Worm (Caenorhabditis elegans) whole organism, late embryonic: ENCODE results near the gene ttr-59.
A peak's percentile ranks its signal among the peaks of the same experiment; 100 is the strongest.

Experiments
- C38D4.7 ChIP-seq: fragments of 200-800 bp; sonication (Bioruptor generic); optimal IDR thresholded peaks from 2 replicates; lab custom pipeline; 2018; ENCODE audit warnings: mild to moderate bottlenecking, missing genetic modification characterization, moderate library complexity, missing compliant biosample characterization
- K02D7.2 ChIP-seq: sonication (generic microtip); optimal IDR thresholded peaks from 2 replicates; lab custom pipeline; 2017; ENCODE audit warnings: mild to moderate bottlenecking, missing genetic modification characterization, missing compliant biosample characterization
- T23F11.4 ChIP-seq: fragments of 200-800 bp; sonication (Bioruptor generic); optimal IDR thresholded peaks from 2 replicates; lab custom pipeline; 2018; ENCODE audit warnings: mild to moderate bottlenecking, missing genetic modification characterization, missing compliant biosample characterization
- ahr-1 ChIP-seq: sonication (generic microtip); optimal IDR thresholded peaks from 2 replicates; lab custom pipeline; 2016; ENCODE audit warnings: missing genetic modification characterization, missing compliant biosample characterization
- ceh-14 ChIP-seq: sonication (generic microtip); optimal IDR thresholded peaks from 2 replicates; lab custom pipeline; 2016; ENCODE audit warnings: missing genotype, missing genetic modification characterization, missing compliant biosample characterization
- ceh-19 ChIP-seq: fragments of 200-800 bp; sonication (Bioruptor generic); optimal IDR thresholded peaks from 2 replicates; lab custom pipeline; 2018; ENCODE audit warnings: mild to moderate bottlenecking, missing genetic modification characterization, missing compliant biosample characterization
- ceh-22 ChIP-seq: sonication (generic microtip); optimal IDR thresholded peaks from 2 replicates; lab custom pipeline; 2017; ENCODE audit warnings: missing biosample characterization, missing genetic modification characterization
- ceh-24 ChIP-seq: sonication (generic microtip); optimal IDR thresholded peaks from 2 replicates; lab custom pipeline; 2016; ENCODE audit warnings: mild to moderate bottlenecking, missing genetic modification characterization, missing compliant biosample characterization
- ceh-45 ChIP-seq: fragments of 200-800 bp; sonication (Bioruptor generic); IDR thresholded peaks from 2 replicates; pipeline ENCODE4 v1.3.6; 2022; ENCODE audit warnings: missing genetic modification reagents, missing genetic modification characterization, missing compliant biosample characterization
- ceh-48 ChIP-seq: sonication (generic microtip); optimal IDR thresholded peaks from 2 replicates; lab custom pipeline; 2016; ENCODE audit warnings: missing genetic modification characterization, inconsistent platforms, missing compliant biosample characterization
- ceh-6 ChIP-seq: fragments of 200-800 bp; sonication (Bioruptor generic); optimal IDR thresholded peaks from 2 replicates; lab custom pipeline; 2018; ENCODE audit warnings: mild to moderate bottlenecking, missing genetic modification characterization, missing compliant biosample characterization
- dmd-4 ChIP-seq: sonication (generic microtip); optimal IDR thresholded peaks from 2 replicates; lab custom pipeline; 2016; ENCODE audit warnings: borderline replicate concordance, missing genetic modification characterization, missing compliant biosample characterization
- dve-1 ChIP-seq: sonication (generic microtip); optimal IDR thresholded peaks from 2 replicates; lab custom pipeline; 2017; ENCODE audit warnings: antibody characterized with exemption, mild to moderate bottlenecking, missing genetic modification characterization, missing compliant biosample characterization
- elt-2 ChIP-seq: sonication (generic microtip); optimal IDR thresholded peaks from 2 replicates; lab custom pipeline; 2016; ENCODE audit warnings: missing genetic modification reagents, missing genetic modification characterization, missing compliant biosample characterization
- eyg-1 ChIP-seq: sonication (generic microtip); optimal IDR thresholded peaks from 2 replicates; lab custom pipeline; 2016; ENCODE audit warnings: missing genotype, missing genetic modification characterization, missing compliant biosample characterization
- hlh-13 ChIP-seq: fragments of 200-800 bp; sonication (Bioruptor generic); optimal IDR thresholded peaks from 2 replicates; lab custom pipeline; 2018; ENCODE audit warnings: mild to moderate bottlenecking, missing genetic modification characterization, missing compliant biosample characterization
- hlh-15 ChIP-seq: sonication (generic microtip); optimal IDR thresholded peaks from 2 replicates; lab custom pipeline; 2016; ENCODE audit warnings: missing genetic modification characterization, missing compliant biosample characterization
- hlh-8 ChIP-seq: sonication (generic microtip); optimal IDR thresholded peaks from 2 replicates; lab custom pipeline; 2016; ENCODE audit warnings: missing genotype, missing genetic modification characterization, missing compliant biosample characterization
- lin-11 ChIP-seq: fragments of 200-800 bp; sonication (Bioruptor generic); optimal IDR thresholded peaks from 2 replicates; lab custom pipeline; 2018; ENCODE audit warnings: mild to moderate bottlenecking, missing genetic modification characterization, missing compliant biosample characterization
- nhr-11 ChIP-seq: fragments of 150-350 bp; optimal IDR thresholded peaks from 2 replicates; lab custom pipeline; 2014; ENCODE audit warnings: missing biosample characterization, missing genetic modification characterization
- pag-3 ChIP-seq: sonication (generic microtip); optimal IDR thresholded peaks from 2 replicates; lab custom pipeline; 2016; ENCODE audit warnings: missing compliant biosample characterization, missing genetic modification characterization, borderline replicate concordance
- pqm-1 ChIP-seq: sonication (generic microtip); optimal IDR thresholded peaks from 2 replicates; lab custom pipeline; 2016; ENCODE audit warnings: missing genetic modification characterization, missing compliant biosample characterization
- pros-1 ChIP-seq: fragments of 150-350 bp; optimal IDR thresholded peaks from 2 replicates; lab custom pipeline; 2014; ENCODE audit warnings: missing biosample characterization, missing genetic modification reagents, missing genetic modification characterization
- ref-2 ChIP-seq: sonication (generic microtip); optimal IDR thresholded peaks from 2 replicates; lab custom pipeline; 2016; ENCODE audit warnings: missing genetic modification characterization, missing compliant biosample characterization
- sdc-2 ChIP-seq: sonication (generic microtip); optimal IDR thresholded peaks from 2 replicates; lab custom pipeline; 2016; ENCODE audit warnings: missing genotype, missing genetic modification characterization, missing compliant biosample characterization
- tbx-7 ChIP-seq: sonication (generic microtip); optimal IDR thresholded peaks from 2 replicates; lab custom pipeline; 2016; ENCODE audit warnings: missing genotype, missing genetic modification characterization, missing compliant biosample characterization
- ttx-3 ChIP-seq: sonication (generic microtip); optimal IDR thresholded peaks from 2 replicates; lab custom pipeline; 2016; ENCODE audit warnings: missing genetic modification reagents, missing genetic modification characterization, missing compliant biosample characterization
- unc-3 ChIP-seq, 2 experiments: fragments of 200-800 bp in 1 of 2; sonication (Bioruptor generic) in 1 of 2; sonication (generic microtip) in 1 of 2; conservative IDR thresholded peaks in 1 of 2; optimal IDR thresholded peaks in 1 of 2; 2 replicates each; pipeline versions ENCODE4 v1.3.6 to Lab custom; 2016 to 2022; ENCODE audit warnings: missing compliant biosample characterization in 2 of 2, missing genetic modification characterization in 2 of 2, missing genetic modification reagents in 1 of 2

Gene ttr-59

ce11 chrX:7316485-7317391 is 12.9 kb upstream of the ttr-59 start, which contains the start of the genes spp-2 and spp-6:
Gene spp-2, minus strand, starts transcription at chrX:7316818.
Gene spp-6, plus strand, starts transcription at chrX:7317341.
- TF ChIP-seq ceh-22 (no peak), dmd-4 (no peak)

ce11 chrX:7318639-7319038 is 11.0 kb upstream of the ttr-59 start, which contains the start of gene spp-4:
Gene spp-4, minus strand, starts transcription at chrX:7318756.
- no peak for TF ChIP-seq K02D7.2 (tag; lab: Kevin White, UChicago)

- no peak for TF ChIP-seq ttx-3 (tag; lab: Kevin White, UChicago)
- TF ChIP-seq elt-2 (tag; lab: Kevin White, UChicago) = peak; percentile 22
These were observed 9.4 kb upstream of the ttr-59 start, which contains the start of gene spp-5 for ce11 chrX:7320115-7320711. Gene spp-5, minus strand, starts transcription at chrX:7320354.

- TF ChIP-seq ceh-45 (GFP tag; lab: Robert Waterston, UW) (no peak), ceh-6 (GFP tag; lab: Kevin White, UChicago) (no peak), lin-11 (tag; lab: Kevin White, UChicago) (no peak), unc-3 (GFP tag; conservative IDR thresholded peaks at IDR 0.05; lab: Robert Waterston, UW) (no peak), unc-3 (tag; optimal IDR thresholded peaks at IDR 0.05; lab: Kevin White, UChicago) (no peak), ceh-48 (tag; lab: Kevin White, UChicago) (no peak)
- TF ChIP-seq, all 69 proteins: peak for 0
These were observed 7.3 kb upstream of the ttr-59 start, which contains the start of gene T08A9.13 for ce11 chrX:7322323-7322722. Gene T08A9.13, minus strand, starts transcription at chrX:7322423.

ce11 chrX:7323604-7324003 is 6.0 kb upstream of the ttr-59 start:
- no peak for TF ChIP-seq ceh-24 (tag; lab: Kevin White, UChicago)
- TF ChIP-seq ceh-14 = peak; percentile 26
- TF ChIP-seq sdc-2 = no peak
- TF ChIP-seq eyg-1 (tag; lab: Kevin White, UChicago) = no peak
- no peak for TF ChIP-seq dve-1
- TF ChIP-seq ttx-3 (tag; lab: Kevin White, UChicago) = no peak
- TF ChIP-seq pag-3 (tag; lab: Kevin White, UChicago) = no peak
- peak; percentile 19 for TF ChIP-seq ref-2
- TF ChIP-seq hlh-8 (tag; lab: Kevin White, UChicago) = no peak
- TF ChIP-seq ceh-19 (GFP tag; lab: Kevin White, UChicago) = peak; percentile 31
- no peak for TF ChIP-seq ceh-6 (GFP tag; lab: Kevin White, UChicago)
- TF ChIP-seq hlh-13 (GFP tag; lab: Kevin White, UChicago) = no peak
- TF ChIP-seq T23F11.4 = no peak
- peak; percentile 62 for TF ChIP-seq elt-2 (tag; lab: Kevin White, UChicago)
- no peak for TF ChIP-seq pqm-1
- TF ChIP-seq nhr-11 (tag; lab: Kevin White, UChicago) = no peak
- peak; percentile 9 for TF ChIP-seq K02D7.2 (tag; lab: Kevin White, UChicago)
- peak; percentile 8 for TF ChIP-seq C38D4.7
- no peak for TF ChIP-seq tbx-7 (tag; lab: Kevin White, UChicago)
- TF ChIP-seq hlh-15 (tag; lab: Kevin White, UChicago) = no peak
- no peak for TF ChIP-seq ahr-1 (tag; lab: Kevin White, UChicago)
- TF ChIP-seq pros-1 (tag; lab: Kevin White, UChicago) = no peak
